Fruit fly (Drosophila melanogaster): ENCODE results near the gene Klp67A.

DNA sequence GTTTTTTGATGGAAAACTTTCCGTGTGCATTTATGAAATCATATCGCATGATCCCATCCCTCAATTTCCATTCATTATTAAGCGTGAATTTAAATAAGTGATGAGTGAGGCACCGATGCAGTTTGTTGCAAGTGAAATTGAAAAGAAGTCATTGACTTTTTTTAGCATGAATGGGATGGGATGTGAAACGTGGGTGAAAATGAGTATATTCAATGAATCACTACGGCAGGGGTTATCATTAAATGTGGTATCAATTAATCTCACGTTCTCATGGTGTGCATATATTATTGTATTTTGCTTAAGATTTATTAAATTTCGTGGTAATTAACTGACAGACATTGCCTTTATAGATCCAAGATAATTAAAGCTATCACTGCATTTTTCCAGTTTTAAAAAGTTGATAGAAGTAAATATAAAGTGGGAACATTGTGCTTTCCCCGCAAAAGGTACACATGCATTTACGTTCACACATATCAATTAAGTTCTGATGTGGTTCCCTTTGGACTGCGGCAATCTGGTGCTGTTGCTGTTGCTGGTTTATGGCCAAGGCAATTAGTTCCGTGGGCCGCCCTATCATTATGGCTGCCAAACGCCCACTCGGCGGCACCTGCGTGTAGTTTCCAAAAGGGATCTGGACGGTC lies 24.6 kb upstream of the Klp67A start:
- TF ChIP-seq CG11902 (GFP tag; optimal IDR thresholded peaks at IDR 0.05) (no peak), CG34406 (GFP tag; optimal IDR thresholded peaks at IDR 0.05) (no peak), Met (GFP tag; optimal IDR thresholded peaks at IDR 0.05) (no peak), Blimp-1 (GFP tag; optimal IDR thresholded peaks at IDR 0.05) (no peak), CG15336 (GFP tag; IDR thresholded peaks at IDR 0.05) (no peak)
